Fruit fly (Drosophila melanogaster) whole organism, embryonic: ENCODE data around the gene HP1b.
A peak's percentile ranks its signal among the peaks of the same experiment; 100 is the strongest.

Experiments used
- Aef1 ChIP-seq: fragments of 200-800 bp; sonication (Bioruptor generic); IDR thresholded peaks from 3 replicates; pipeline ENCODE4 v1.3.6; 2022; ENCODE audit warnings: missing biosample characterization, missing genetic modification characterization
- CG10147 ChIP-seq: fragments of 200-800 bp; sonication (Bioruptor generic); optimal IDR thresholded peaks from 2 replicates; lab custom pipeline; 2019; ENCODE audit warnings: missing biosample characterization, mild to moderate bottlenecking, missing genetic modification characterization, moderate library complexity
- CG10209 ChIP-seq: fragments of 200-800 bp; sonication (Bioruptor generic); optimal IDR thresholded peaks from 3 replicates; lab custom pipeline; 2017; ENCODE audit warnings: missing biosample characterization, mild to moderate bottlenecking, missing genetic modification characterization, missing genetic modification reagents
- CG10274 ChIP-seq: fragments of 200-800 bp; sonication (Bioruptor generic); optimal IDR thresholded peaks from 3 replicates; lab custom pipeline; 2017; ENCODE audit warnings: missing biosample characterization, mild to moderate bottlenecking, missing genetic modification characterization
- CG10654 ChIP-seq: fragments of 200-800 bp; sonication (Bioruptor generic); optimal IDR thresholded peaks from 2 replicates; lab custom pipeline; 2016; ENCODE audit warnings: missing biosample characterization, missing genetic modification characterization
- CG10959 ChIP-seq: fragments of 200-800 bp; sonication (Bioruptor generic); IDR thresholded peaks from 2 replicates; pipeline ENCODE4 v1.3.6; 2022; ENCODE audit warnings: missing biosample characterization, missing genetic modification characterization
- CG11504 ChIP-seq: fragments of 200-800 bp; sonication (Bioruptor generic); optimal IDR thresholded peaks from 3 replicates; lab custom pipeline; 2019; ENCODE audit warnings: missing biosample characterization, mild to moderate bottlenecking, missing genetic modification characterization, moderate library complexity
- CG11696 ChIP-seq: fragments of 200-800 bp; sonication (Bioruptor generic); IDR thresholded peaks from 2 replicates; pipeline ENCODE4 v1.3.6; 2022; ENCODE audit warnings: missing biosample characterization, missing genetic modification characterization
- CG12769 ChIP-seq: fragments of 200-800 bp; sonication (Bioruptor generic); optimal IDR thresholded peaks from 2 replicates; lab custom pipeline; 2019; ENCODE audit warnings: missing biosample characterization, mild to moderate bottlenecking, missing genetic modification characterization, moderate library complexity
- CG13287 ChIP-seq: fragments of 200-800 bp; sonication (Bioruptor generic); IDR thresholded peaks from 2 replicates; pipeline ENCODE4 v1.3.6; 2022; ENCODE audit warnings: missing biosample characterization, missing genetic modification characterization; ENCODE audit not compliant: partially characterized antibody
- CG15073 ChIP-seq: fragments of 200-800 bp; sonication (Bioruptor generic); optimal IDR thresholded peaks from 2 replicates; lab custom pipeline; 2016; ENCODE audit warnings: missing biosample characterization, missing genetic modification characterization
- CG18262 ChIP-seq: fragments of 200-800 bp; optimal IDR thresholded peaks from 3 replicates; lab custom pipeline; 2019; ENCODE audit warnings: missing biosample characterization, mild to moderate bottlenecking, missing genetic modification characterization, moderate library complexity
- CG3065 ChIP-seq: fragments of 200-800 bp; sonication (Bioruptor generic); optimal IDR thresholded peaks from 2 replicates; lab custom pipeline; 2016; ENCODE audit warnings: missing biosample characterization, missing genetic modification characterization
- CG31365 ChIP-seq: fragments of 200-800 bp; sonication (Bioruptor generic); optimal IDR thresholded peaks from 2 replicates; lab custom pipeline; 2018; ENCODE audit warnings: missing biosample characterization, mild to moderate bottlenecking, missing genetic modification characterization
- CG31388 ChIP-seq: fragments of 200-800 bp; sonication (Bioruptor generic); optimal IDR thresholded peaks from 2 replicates; lab custom pipeline; 2016; ENCODE audit warnings: missing biosample characterization, missing genetic modification characterization
- CG3847 ChIP-seq: fragments of 200-800 bp; sonication (Bioruptor generic); IDR thresholded peaks from 2 replicates; pipeline ENCODE4 v1.3.6; 2022; ENCODE audit warnings: missing biosample characterization, missing genetic modification characterization
- CG6272 ChIP-seq: fragments of 200-800 bp; sonication (Bioruptor generic); IDR thresholded peaks from 2 replicates; pipeline ENCODE4 v1.3.6; 2022; ENCODE audit warnings: missing biosample characterization, missing genetic modification characterization
- CTCF ChIP-seq: fragments of 200-800 bp; sonication (Bioruptor generic); optimal IDR thresholded peaks from 2 replicates; lab custom pipeline; 2017; ENCODE audit warnings: missing biosample characterization, mild to moderate bottlenecking, missing genetic modification characterization, moderate library complexity
- D19B ChIP-seq: fragments of 200-800 bp; sonication (Bioruptor generic); optimal IDR thresholded peaks from 2 replicates; lab custom pipeline; 2017; ENCODE audit warnings: missing biosample characterization, mild to moderate bottlenecking, missing genetic modification characterization
- Dek ChIP-seq: fragments of 200-800 bp; sonication (Bioruptor generic); optimal IDR thresholded peaks from 3 replicates; lab custom pipeline; 2019; ENCODE audit warnings: missing biosample characterization, mild to moderate bottlenecking, missing genetic modification characterization, moderate library complexity
- Ets97D ChIP-seq: fragments of 200-800 bp; sonication (Bioruptor generic); optimal IDR thresholded peaks from 3 replicates; lab custom pipeline; 2016; ENCODE audit warnings: missing biosample characterization, missing genetic modification characterization
- GATAe ChIP-seq: fragments of 200-800 bp; sonication (Bioruptor generic); conservative IDR thresholded peaks from 2 replicates; pipeline ENCODE4 v1.3.6; 2022; ENCODE audit warnings: missing biosample characterization, missing genetic modification characterization
- Gug ChIP-seq: fragments of 200-800 bp; sonication (Bioruptor generic); IDR thresholded peaks from 4 replicates; pipeline ENCODE4 v1.3.6; 2022; ENCODE audit warnings: missing biosample characterization, missing genetic modification characterization
- HLH54F ChIP-seq: fragments of 200-800 bp; sonication (Bioruptor generic); optimal IDR thresholded peaks from 3 replicates; lab custom pipeline; 2016; ENCODE audit warnings: missing biosample characterization, missing genetic modification characterization
- Hand ChIP-seq: fragments of 200-800 bp; sonication (Bioruptor generic); optimal IDR thresholded peaks from 2 replicates; lab custom pipeline; 2017; ENCODE audit warnings: mild to moderate bottlenecking, missing biosample characterization, missing genetic modification reagents, missing genetic modification characterization
- Hsf ChIP-seq: fragments of 200-800 bp; sonication (Bioruptor generic); optimal IDR thresholded peaks from 3 replicates; lab custom pipeline; 2016; ENCODE audit warnings: missing biosample characterization, missing genetic modification characterization
- NfI ChIP-seq: fragments of 200-800 bp; sonication (Bioruptor generic); optimal IDR thresholded peaks from 3 replicates; lab custom pipeline; 2018; ENCODE audit warnings: missing biosample characterization, mild to moderate bottlenecking, missing genetic modification characterization, moderate library complexity
- Ravus ChIP-seq: fragments of 200-800 bp; sonication (Bioruptor generic); IDR thresholded peaks from 2 replicates; pipeline ENCODE4 v1.3.6; 2022; ENCODE audit warnings: missing biosample characterization, missing genetic modification characterization
- Tbp ChIP-seq: fragments of >200 bp; optimal IDR thresholded peaks from 2 replicates; lab custom pipeline; 2018; ENCODE audit warnings: missing biosample characterization, missing genetic modification characterization
- Xrp1 ChIP-seq: fragments of 200-800 bp; sonication (Bioruptor generic); IDR thresholded peaks from 2 replicates; pipeline ENCODE4 v1.3.6; 2022; ENCODE audit warnings: missing biosample characterization, missing genetic modification characterization
- al ChIP-seq: fragments of 200-800 bp; sonication (Bioruptor generic); IDR thresholded peaks from 2 replicates; pipeline ENCODE4 v1.3.6; 2022; ENCODE audit warnings: missing biosample characterization, missing genetic modification characterization
- bigmax ChIP-seq: fragments of 200-800 bp; sonication (Bioruptor generic); optimal IDR thresholded peaks from 2 replicates; lab custom pipeline; 2018; ENCODE audit warnings: missing biosample characterization, mild to moderate bottlenecking, missing genetic modification characterization
- cg ChIP-seq: fragments of 200-800 bp; sonication (Bioruptor generic); optimal IDR thresholded peaks from 3 replicates; lab custom pipeline; 2019; ENCODE audit warnings: missing biosample characterization, mild to moderate bottlenecking, missing genetic modification characterization, moderate library complexity
- chm ChIP-seq: fragments of 200-800 bp; sonication (Bioruptor generic); IDR thresholded peaks from 2 replicates; pipeline ENCODE4 v1.3.6; 2022; ENCODE audit warnings: missing biosample characterization, missing genetic modification characterization
- crol ChIP-seq: fragments of 200-800 bp; sonication (Bioruptor generic); IDR thresholded peaks from 2 replicates; pipeline ENCODE4 v1.3.6; 2022; ENCODE audit warnings: missing biosample characterization, missing genetic modification characterization
- gfzf ChIP-seq: fragments of 200-800 bp; sonication (Bioruptor generic); optimal IDR thresholded peaks from 2 replicates; lab custom pipeline; 2016; ENCODE audit warnings: missing biosample characterization, mild to moderate bottlenecking, missing genetic modification characterization, moderate library complexity
- gt ChIP-seq: fragments of 200-800 bp; sonication (Bioruptor generic); IDR thresholded peaks from 2 replicates; pipeline ENCODE4 v1.3.6; 2022; ENCODE audit warnings: missing biosample characterization, missing genetic modification characterization
- ham ChIP-seq: fragments of 200-800 bp; sonication (Bioruptor generic); IDR thresholded peaks from 2 replicates; pipeline ENCODE4 v1.3.6; 2022; ENCODE audit warnings: missing biosample characterization, missing genetic modification characterization
- kah ChIP-seq: fragments of 200-800 bp; sonication (Bioruptor generic); optimal IDR thresholded peaks from 2 replicates; lab custom pipeline; 2018; ENCODE audit warnings: missing biosample characterization, mild to moderate bottlenecking, missing genetic modification characterization
- lilli ChIP-seq: fragments of 200-800 bp; sonication (Bioruptor generic); optimal IDR thresholded peaks from 3 replicates; lab custom pipeline; 2016; ENCODE audit warnings: missing biosample characterization, missing genetic modification characterization
- mam ChIP-seq: fragments of 200-800 bp; sonication (Bioruptor generic); optimal IDR thresholded peaks from 3 replicates; lab custom pipeline; 2016; ENCODE audit warnings: missing biosample characterization, missing genetic modification characterization
- ranshi ChIP-seq: fragments of 200-800 bp; sonication (Bioruptor generic); IDR thresholded peaks from 2 replicates; pipeline ENCODE4 v1.3.6; 2022; ENCODE audit warnings: missing biosample characterization, missing genetic modification characterization
- schlank ChIP-seq: fragments of 200-800 bp; sonication (Bioruptor generic); optimal IDR thresholded peaks from 2 replicates; lab custom pipeline; 2018; ENCODE audit warnings: missing biosample characterization, mild to moderate bottlenecking, missing genetic modification characterization
- stc ChIP-seq: fragments of 200-800 bp; sonication (Bioruptor generic); IDR thresholded peaks from 2 replicates; pipeline ENCODE4 v1.3.6; 2022; ENCODE audit warnings: missing biosample characterization, missing genetic modification characterization
- tin ChIP-seq: fragments of 200-800 bp; sonication (Bioruptor generic); optimal IDR thresholded peaks from 3 replicates; lab custom pipeline; 2016; ENCODE audit warnings: missing biosample characterization, missing genetic modification characterization
- toy ChIP-seq: fragments of 200-800 bp; sonication (Bioruptor generic); IDR thresholded peaks from 2 replicates; pipeline ENCODE4 v1.3.6; 2022; ENCODE audit warnings: missing biosample characterization, missing genetic modification characterization
- tup ChIP-seq: fragments of 200-800 bp; sonication (Bioruptor generic); optimal IDR thresholded peaks from 2 replicates; lab custom pipeline; 2016; ENCODE audit warnings: missing biosample characterization, mild to moderate bottlenecking, missing genetic modification characterization, moderate library complexity
- unc-4 ChIP-seq: fragments of 200-800 bp; sonication (Bioruptor generic); IDR thresholded peaks from 2 replicates; pipeline ENCODE4 v1.3.6; 2022; ENCODE audit warnings: missing biosample characterization, missing genetic modification characterization; ENCODE audit not compliant: partially characterized antibody
- vfl ChIP-seq: fragments of 200-800 bp; sonication (Bioruptor generic); optimal IDR thresholded peaks from 2 replicates; lab custom pipeline; 2016; ENCODE audit warnings: missing biosample characterization, missing genetic modification characterization
- vnd ChIP-seq: fragments of 200-800 bp; sonication (Bioruptor generic); IDR thresholded peaks from 3 replicates; pipeline ENCODE4 v1.3.6; 2022; ENCODE audit warnings: missing biosample characterization, missing genetic modification characterization; ENCODE audit not compliant: partially characterized antibody
- wdn ChIP-seq: fragments of 200-800 bp; sonication (Bioruptor generic); IDR thresholded peaks from 2 replicates; pipeline ENCODE4 v1.3.6; 2022; ENCODE audit warnings: missing biosample characterization, missing genetic modification characterization
- zen ChIP-seq: fragments of 200-800 bp; sonication (Bioruptor generic); optimal IDR thresholded peaks from 3 replicates; lab custom pipeline; 2018; ENCODE audit warnings: missing biosample characterization, mild to moderate bottlenecking, missing genetic modification characterization, moderate library complexity

Gene HP1b

DNA sequence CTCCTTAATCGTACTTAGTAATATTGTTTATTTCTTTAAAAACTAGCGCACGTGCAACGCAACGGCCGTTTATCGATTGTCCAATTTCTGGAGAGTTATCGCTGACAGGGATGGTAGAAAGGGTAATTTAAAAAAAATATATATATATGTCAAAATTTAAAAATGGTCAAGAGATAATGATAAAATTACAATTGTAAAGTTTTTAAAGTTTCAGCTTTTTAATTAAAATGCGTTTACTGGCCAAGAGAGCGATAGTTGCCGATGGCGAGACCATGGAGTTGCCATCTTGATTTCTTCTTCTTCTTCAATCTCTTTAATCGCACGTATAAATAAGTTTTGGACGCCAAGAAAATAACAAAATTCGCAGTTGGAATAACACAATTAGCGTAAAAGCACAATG is at the start of gene HP1b, which contains the start of gene CG7246 (continued):
- peak; percentile 44 for TF ChIP-seq vfl (GFP tag; lab: Kevin White, UChicago)
- peak; percentile 45 for TF ChIP-seq Ets97D (GFP tag; lab: Kevin White, UChicago)
- TF ChIP-seq D19B: peak; percentile 26
- TF ChIP-seq CG31365 (tag; lab: Kevin White, UChicago): no peak
- peak; percentile 68 for TF ChIP-seq vnd (GFP tag; lab: Robert Waterston, UW)
- TF ChIP-seq ham: no peak
- TF ChIP-seq chm: no peak
- no peak for TF ChIP-seq CG15073 (GFP tag; lab: Kevin White, UChicago)
- no peak for TF ChIP-seq CG10959 (GFP tag; lab: Robert Waterston, UW)
- TF ChIP-seq CG3847: peak; percentile 60
- peak; percentile 69 for TF ChIP-seq CG18262 (tag; lab: Kevin White, UChicago)
- TF ChIP-seq wdn (GFP tag; lab: Robert Waterston, UW): peak; percentile 44; the same call in 1 of the 2 replicates
- no peak for TF ChIP-seq schlank (tag; lab: Kevin White, UChicago)
- peak; percentile 72 for TF ChIP-seq tin (GFP tag; lab: Kevin White, UChicago)
- peak; percentile 54 for TF ChIP-seq zen
- TF ChIP-seq Dek (tag; lab: Kevin White, UChicago): peak; percentile 64
- no peak for TF ChIP-seq CG3065 (GFP tag; lab: Kevin White, UChicago)
- TF ChIP-seq Xrp1 (GFP tag; lab: Robert Waterston, UW): peak; percentile 87
- peak; percentile 59 for TF ChIP-seq mam (GFP tag; lab: Kevin White, UChicago)
- TF ChIP-seq ranshi (GFP tag; lab: Robert Waterston, UW): peak; percentile 65; the same call in 1 of the 2 replicates
- TF ChIP-seq Gug (GFP tag; lab: Robert Waterston, UW): peak; percentile 70; the same call in 2 of the 4 replicates
- TF ChIP-seq CG12769 (tag; lab: Kevin White, UChicago): no peak
- TF ChIP-seq CG10274 (GFP tag; lab: Kevin White, UChicago): no peak
- peak; percentile 52 for TF ChIP-seq CG10209 (GFP tag; lab: Kevin White, UChicago)
- TF ChIP-seq CG10147: peak; percentile 78
- TF ChIP-seq kah (GFP tag; lab: Kevin White, UChicago): no peak
- peak; percentile 24; the same call in 1 of the 2 replicates for TF ChIP-seq gt
- peak; percentile 61 for TF ChIP-seq Hsf (GFP tag; lab: Kevin White, UChicago)
- peak; percentile 75 for TF ChIP-seq unc-4
- peak; percentile 81 for TF ChIP-seq CG6272 (GFP tag; lab: Robert Waterston, UW)
- TF ChIP-seq Ravus (GFP tag; lab: Robert Waterston, UW): peak; percentile 32
- TF ChIP-seq CG11696 (GFP tag; lab: Robert Waterston, UW): peak; percentile 53
- no peak for TF ChIP-seq GATAe (GFP tag; lab: Robert Waterston, UW)
- TF ChIP-seq crol (GFP tag; lab: Robert Waterston, UW): no peak
- TF ChIP-seq CG31388: peak; percentile 24
- peak; percentile 42 for TF ChIP-seq CG10654 (GFP tag; lab: Kevin White, UChicago)
- no peak for TF ChIP-seq bigmax (GFP tag; lab: Kevin White, UChicago)
- TF ChIP-seq CG13287 (GFP tag; lab: Robert Waterston, UW): peak; percentile 83
- TF ChIP-seq stc: peak; percentile 74
- TF ChIP-seq CG11504 (tag; lab: Kevin White, UChicago): peak; percentile 70
- peak; percentile 62 for TF ChIP-seq NfI (GFP tag; lab: Kevin White, UChicago)
- no peak for TF ChIP-seq gfzf (GFP tag; lab: Kevin White, UChicago)
- peak; percentile 32 for TF ChIP-seq CTCF (GFP tag; lab: Kevin White, UChicago)
- TF ChIP-seq toy (GFP tag; lab: Robert Waterston, UW): no peak
- TF ChIP-seq lilli (GFP tag; lab: Kevin White, UChicago): peak; percentile 79
- peak; percentile 26 for TF ChIP-seq tup (GFP tag; lab: Kevin White, UChicago)
- TF ChIP-seq cg (GFP tag; lab: Kevin White, UChicago): no peak
- no peak for TF ChIP-seq Hand (GFP tag; lab: Kevin White, UChicago)
- TF ChIP-seq HLH54F (GFP tag; lab: Kevin White, UChicago): peak; percentile 44
- peak; percentile 51 for TF ChIP-seq al (GFP tag; lab: Robert Waterston, UW)
- TF ChIP-seq Tbp (GFP tag; lab: Kevin White, UChicago): no peak
- peak; percentile 72 for TF ChIP-seq Aef1 (GFP tag; lab: Robert Waterston, UW)
